Fruit fly (Drosophila melanogaster) whole organism, embryonic: Measurements from ENCODE around the gene Dic1.
A peak's percentile ranks its signal among the peaks of the same experiment; 100 is the strongest.

Source experiments
- Blimp-1 ChIP-seq: fragments of 200-800 bp; sonication (Bioruptor generic); optimal IDR thresholded peaks from 3 replicates; lab custom pipeline; 2018; ENCODE audit warnings: missing biosample characterization, missing genetic modification characterization, mild to moderate bottlenecking, moderate library complexity, missing genetic modification reagents
- CG12071 ChIP-seq: fragments of 200-800 bp; sonication (Bioruptor generic); optimal IDR thresholded peaks from 3 replicates; lab custom pipeline; 2018; ENCODE audit warnings: missing biosample characterization, mild to moderate bottlenecking, missing genetic modification characterization
- CG12391 ChIP-seq: fragments of 200-800 bp; sonication (Bioruptor generic); optimal IDR thresholded peaks from 3 replicates; lab custom pipeline; 2018; ENCODE audit warnings: missing biosample characterization, mild to moderate bottlenecking, missing genetic modification characterization, moderate library complexity
- CG13775 ChIP-seq: fragments of 200-800 bp; sonication (Bioruptor generic); optimal IDR thresholded peaks from 3 replicates; lab custom pipeline; 2017; ENCODE audit warnings: missing biosample characterization, mild to moderate bottlenecking, missing genetic modification characterization
- CG14710 ChIP-seq: fragments of 200-800 bp; sonication (Bioruptor generic); optimal IDR thresholded peaks from 3 replicates; lab custom pipeline; 2019; ENCODE audit warnings: missing biosample characterization, mild to moderate bottlenecking, missing genetic modification characterization, moderate library complexity
- CG15479 ChIP-seq: fragments of 200-800 bp; sonication (Bioruptor generic); optimal IDR thresholded peaks from 3 replicates; lab custom pipeline; 2019; ENCODE audit warnings: missing biosample characterization, mild to moderate bottlenecking, missing genetic modification characterization, moderate library complexity
- CG15696 ChIP-seq: fragments of 200-800 bp; sonication (Bioruptor generic); optimal IDR thresholded peaks from 2 replicates; lab custom pipeline; 2019; ENCODE audit warnings: missing biosample characterization, mild to moderate bottlenecking, missing genetic modification characterization, moderate library complexity
- CG1602 ChIP-seq: fragments of 200-800 bp; sonication (Bioruptor generic); optimal IDR thresholded peaks from 3 replicates; lab custom pipeline; 2016; ENCODE audit warnings: missing biosample characterization, missing genetic modification characterization
- CG16815 ChIP-seq: fragments of 200-800 bp; sonication (Bioruptor generic); optimal IDR thresholded peaks from 3 replicates; lab custom pipeline; 2017; ENCODE audit warnings: missing biosample characterization, mild to moderate bottlenecking, missing genetic modification characterization
- CG17829 ChIP-seq: fragments of 200-800 bp; optimal IDR thresholded peaks from 2 replicates; lab custom pipeline; 2019; ENCODE audit warnings: missing biosample characterization, mild to moderate bottlenecking, missing genetic modification characterization, moderate library complexity
- CG18011 ChIP-seq: fragments of 200-800 bp; sonication (Bioruptor generic); optimal IDR thresholded peaks from 2 replicates; lab custom pipeline; 2017; ENCODE audit warnings: missing biosample characterization, missing genetic modification characterization, mild to moderate bottlenecking, moderate library complexity, missing genotype
- CG2202 ChIP-seq: fragments of 200-800 bp; sonication (Bioruptor generic); optimal IDR thresholded peaks from 2 replicates; lab custom pipeline; 2018; ENCODE audit warnings: missing biosample characterization, mild to moderate bottlenecking, missing genetic modification characterization
- CG30403 ChIP-seq: fragments of 200-800 bp; sonication (Bioruptor generic); optimal IDR thresholded peaks from 3 replicates; lab custom pipeline; 2016; ENCODE audit warnings: missing biosample characterization, missing genetic modification characterization
- CG30431 ChIP-seq: fragments of 200-800 bp; sonication (Bioruptor generic); optimal IDR thresholded peaks from 2 replicates; lab custom pipeline; 2017; ENCODE audit warnings: missing biosample characterization, missing genetic modification characterization
- CG33557 ChIP-seq: fragments of 200-800 bp; sonication (Bioruptor generic); optimal IDR thresholded peaks from 2 replicates; lab custom pipeline; 2019; ENCODE audit warnings: missing biosample characterization, mild to moderate bottlenecking, missing genetic modification characterization, moderate library complexity
- CG4404 ChIP-seq: fragments of 200-800 bp; sonication (Bioruptor generic); IDR thresholded peaks from 2 replicates; pipeline ENCODE4 v1.3.6; 2022; ENCODE audit warnings: missing biosample characterization, missing genetic modification characterization
- CG6254 ChIP-seq: fragments of 200-800 bp; sonication (Bioruptor generic); optimal IDR thresholded peaks from 3 replicates; lab custom pipeline; 2017; ENCODE audit warnings: mild to moderate bottlenecking, missing biosample characterization, missing genetic modification reagents, missing genetic modification characterization
- CG7271 ChIP-seq: fragments of 200-800 bp; sonication (Bioruptor generic); optimal IDR thresholded peaks from 2 replicates; lab custom pipeline; 2018; ENCODE audit warnings: missing biosample characterization, mild to moderate bottlenecking, missing genetic modification characterization, moderate library complexity
- CG7357 ChIP-seq: fragments of 200-800 bp; sonication (Bioruptor generic); IDR thresholded peaks from 3 replicates; pipeline ENCODE4 v1.3.6; 2022; ENCODE audit warnings: missing biosample characterization, missing genetic modification characterization
- CG7745 ChIP-seq: fragments of 200-800 bp; sonication (Bioruptor generic); optimal IDR thresholded peaks from 2 replicates; lab custom pipeline; 2018; ENCODE audit warnings: missing biosample characterization, mild to moderate bottlenecking, missing genetic modification characterization, moderate library complexity
- CG8478 ChIP-seq: fragments of >200 bp; optimal IDR thresholded peaks from 2 replicates; lab custom pipeline; 2018
- CG8924 ChIP-seq: fragments of 200-800 bp; optimal IDR thresholded peaks from 3 replicates; lab custom pipeline; 2019; ENCODE audit warnings: missing biosample characterization, mild to moderate bottlenecking, missing genetic modification characterization, moderate library complexity
- CG9727 ChIP-seq: fragments of 200-800 bp; sonication (Bioruptor generic); optimal IDR thresholded peaks from 3 replicates; lab custom pipeline; 2017; ENCODE audit warnings: missing biosample characterization, mild to moderate bottlenecking, missing genetic modification characterization
- CG9876 ChIP-seq: fragments of 200-800 bp; sonication (Bioruptor generic); optimal IDR thresholded peaks from 2 replicates; lab custom pipeline; 2016; ENCODE audit warnings: missing biosample characterization, missing genetic modification characterization
- Dbx ChIP-seq: fragments of 200-800 bp; sonication (Bioruptor generic); IDR thresholded peaks from 3 replicates; pipeline ENCODE4 v1.3.6; 2022; ENCODE audit warnings: missing biosample characterization, missing genetic modification characterization
- Elba2 ChIP-seq: fragments of 200-800 bp; sonication (Bioruptor generic); optimal IDR thresholded peaks from 3 replicates; lab custom pipeline; 2016; ENCODE audit warnings: missing biosample characterization, missing genetic modification characterization
- Spps ChIP-seq: fragments of 200-800 bp; sonication (Bioruptor generic); optimal IDR thresholded peaks from 2 replicates; lab custom pipeline; 2018; ENCODE audit warnings: missing biosample characterization, mild to moderate bottlenecking, missing genetic modification characterization
- Ssrp ChIP-seq: fragments of 200-800 bp; sonication (Bioruptor generic); optimal IDR thresholded peaks from 2 replicates; lab custom pipeline; 2018; ENCODE audit warnings: missing biosample characterization, mild to moderate bottlenecking, missing genetic modification characterization, moderate library complexity
- Xbp1 ChIP-seq: fragments of 200-800 bp; sonication (Bioruptor generic); optimal IDR thresholded peaks from 3 replicates; lab custom pipeline; 2016; ENCODE audit warnings: missing biosample characterization, mild to moderate bottlenecking, missing genetic modification characterization
- Xrp1 ChIP-seq: fragments of 200-800 bp; sonication (Bioruptor generic); IDR thresholded peaks from 2 replicates; pipeline ENCODE4 v1.3.6; 2022; ENCODE audit warnings: missing biosample characterization, missing genetic modification characterization
- ac ChIP-seq: fragments of 200-800 bp; sonication (Bioruptor generic); optimal IDR thresholded peaks from 3 replicates; lab custom pipeline; 2017; ENCODE audit warnings: missing biosample characterization, mild to moderate bottlenecking, missing genetic modification characterization
- bsh ChIP-seq, 2 experiments: fragments of 200-800 bp; sonication (Bioruptor generic); optimal IDR thresholded peaks; 2 replicates each; lab custom pipeline; 2017 to 2018; ENCODE audit warnings: mild to moderate bottlenecking in 2 of 2, missing biosample characterization in 2 of 2, missing genetic modification characterization in 2 of 2, moderate library complexity in 1 of 2
- cad ChIP-seq: fragments of >200 bp; optimal IDR thresholded peaks from 2 replicates; lab custom pipeline; 2017; ENCODE audit warnings: missing biosample characterization, missing genetic modification characterization
- dmrt11E ChIP-seq: fragments of 200-800 bp; sonication (Bioruptor generic); optimal IDR thresholded peaks from 3 replicates; lab custom pipeline; 2018; ENCODE audit warnings: missing biosample characterization, mild to moderate bottlenecking, missing genetic modification characterization, moderate library complexity
- dmrt99B ChIP-seq: fragments of 200-800 bp; sonication (Bioruptor generic); optimal IDR thresholded peaks from 2 replicates; lab custom pipeline; 2018; ENCODE audit warnings: missing biosample characterization, mild to moderate bottlenecking, missing genetic modification characterization, moderate library complexity
- fd102C ChIP-seq: fragments of 200-800 bp; sonication (Bioruptor generic); optimal IDR thresholded peaks from 2 replicates; lab custom pipeline; 2018; ENCODE audit warnings: missing biosample characterization, mild to moderate bottlenecking, missing genetic modification characterization, moderate library complexity
- fd96Cb ChIP-seq: fragments of 200-800 bp; sonication (Bioruptor generic); optimal IDR thresholded peaks from 2 replicates; lab custom pipeline; 2018; ENCODE audit warnings: missing biosample characterization, mild to moderate bottlenecking, missing genetic modification characterization, moderate library complexity
- grau ChIP-seq: fragments of 200-800 bp; optimal IDR thresholded peaks from 3 replicates; lab custom pipeline; 2019; ENCODE audit warnings: missing biosample characterization, mild to moderate bottlenecking, missing genetic modification characterization, moderate library complexity
- lola ChIP-seq, 3 experiments: fragments of >200 bp in 2 of 3; fragments of 200-800 bp in 1 of 3; sonication (Bioruptor generic) in 1 of 3; optimal IDR thresholded peaks; 2 replicates each; lab custom pipeline; 2017 to 2019; ENCODE audit warnings: missing biosample characterization in 3 of 3, missing genetic modification characterization in 3 of 3, mild to moderate bottlenecking in 1 of 3, moderate library complexity in 1 of 3
- org-1 ChIP-seq: fragments of 200-800 bp; sonication (Bioruptor generic); optimal IDR thresholded peaks from 2 replicates; lab custom pipeline; 2017; ENCODE audit warnings: missing biosample characterization, missing genetic modification characterization
- phol ChIP-seq: fragments of 200-800 bp; sonication (Bioruptor generic); optimal IDR thresholded peaks from 3 replicates; lab custom pipeline; 2018; ENCODE audit warnings: missing biosample characterization, mild to moderate bottlenecking, missing genetic modification characterization, moderate library complexity
- pros ChIP-seq: fragments of 200-800 bp; sonication (Bioruptor generic); optimal IDR thresholded peaks from 3 replicates; lab custom pipeline; 2019; ENCODE audit warnings: missing biosample characterization, mild to moderate bottlenecking, missing genetic modification characterization, moderate library complexity
- sc ChIP-seq, 3 experiments: fragments of >200 bp in 2 of 3; fragments of 200-800 bp in 1 of 3; sonication (Bioruptor generic) in 1 of 3; optimal IDR thresholded peaks; 2 replicates in 2 of 3; 3 replicates in 1 of 3; lab custom pipeline; 2017; ENCODE audit warnings: mild to moderate bottlenecking in 1 of 3, missing biosample characterization in 1 of 3, missing genetic modification characterization in 1 of 3, missing genetic modification reagents in 1 of 3
- slbo ChIP-seq: fragments of 200-800 bp; sonication (Bioruptor generic); IDR thresholded peaks from 2 replicates; pipeline ENCODE4 v1.3.6; 2022; ENCODE audit warnings: missing biosample characterization, missing genetic modification characterization
- stwl ChIP-seq: fragments of 200-800 bp; sonication (Bioruptor generic); optimal IDR thresholded peaks from 3 replicates; lab custom pipeline; 2018; ENCODE audit warnings: missing biosample characterization, mild to moderate bottlenecking, missing genetic modification characterization, moderate library complexity
- sug ChIP-seq: fragments of 200-800 bp; optimal IDR thresholded peaks from 2 replicates; lab custom pipeline; 2019; ENCODE audit warnings: missing biosample characterization, mild to moderate bottlenecking, missing genetic modification characterization, moderate library complexity
- twi ChIP-seq: fragments of 200-800 bp; optimal IDR thresholded peaks from 2 replicates; lab custom pipeline; 2019; ENCODE audit warnings: missing biosample characterization, mild to moderate bottlenecking, missing genetic modification characterization, moderate library complexity
- zen ChIP-seq: fragments of 200-800 bp; sonication (Bioruptor generic); optimal IDR thresholded peaks from 3 replicates; lab custom pipeline; 2018; ENCODE audit warnings: missing biosample characterization, mild to moderate bottlenecking, missing genetic modification characterization, moderate library complexity

The Dic1 gene

DNA sequence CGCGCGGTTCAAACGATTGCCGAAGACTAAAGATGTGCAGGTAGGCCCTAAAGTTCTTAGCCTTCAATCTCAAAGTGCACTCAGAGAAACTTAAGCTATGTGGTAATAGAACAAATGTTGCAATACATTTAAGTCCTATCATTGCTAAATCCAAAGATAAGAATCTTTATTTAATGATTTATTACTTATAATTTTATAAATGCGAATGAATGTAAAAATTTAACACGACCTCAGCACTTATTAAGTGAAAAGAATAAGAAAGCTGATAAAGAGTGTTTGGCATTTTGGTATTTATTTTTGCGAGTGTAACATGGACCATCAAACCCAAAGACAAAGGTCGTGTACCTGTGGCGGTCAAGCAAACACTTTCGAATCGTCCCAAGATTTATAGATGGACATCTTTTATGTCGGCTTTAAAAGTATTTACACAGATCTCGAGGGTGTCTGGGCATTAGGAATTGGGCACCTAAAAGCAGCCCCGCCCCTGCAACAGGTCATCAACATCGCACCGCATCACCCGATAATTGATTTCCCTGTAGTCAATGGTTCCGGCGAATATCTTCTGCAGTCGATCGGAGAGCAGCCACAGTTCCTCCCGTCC, 40.2 kb downstream of the Dic1 start, which contains the start of gene yellow-e3:
yellow-e3 (minus strand) TSS at position 30 of the 601 bp plus-strand sequence.
- TF ChIP-seq bsh (GFP tag; optimal IDR thresholded peaks at IDR 0.05; lab: Kevin White, UChicago), result peak in 1 of 2 experiments; percentile 42
- peak; percentile 25 for TF ChIP-seq twi (tag; lab: Kevin White, UChicago)
- TF ChIP-seq CG6254, result peak; percentile 37
- TF ChIP-seq CG15479 (GFP tag; lab: Kevin White, UChicago), result peak; percentile 84
- TF ChIP-seq CG14710 (tag; lab: Kevin White, UChicago), result peak; percentile 71
- peak; percentile 52 for TF ChIP-seq phol (tag; lab: Kevin White, UChicago)
- TF ChIP-seq CG30431 (GFP tag; lab: Kevin White, UChicago), result no peak
- TF ChIP-seq CG1602 (GFP tag; lab: Kevin White, UChicago), result peak; percentile 14
- TF ChIP-seq Spps (tag; lab: Kevin White, UChicago), result peak; percentile 43
- TF ChIP-seq Xrp1 (GFP tag; lab: Robert Waterston, UW), result peak; percentile 72
- peak; percentile 90 for TF ChIP-seq CG15696 (tag; lab: Kevin White, UChicago)
- TF ChIP-seq CG16815, result peak; percentile 41
- TF ChIP-seq CG8924 (tag; lab: Kevin White, UChicago), result peak; percentile 64
- TF ChIP-seq Blimp-1 (GFP tag; lab: Kevin White, UChicago), result peak; percentile 38
- TF ChIP-seq CG2202, result peak; percentile 38
- TF ChIP-seq CG13775, result peak; percentile 30
- peak; percentile 16 for TF ChIP-seq CG30403 (GFP tag; lab: Kevin White, UChicago)
- peak; percentile 20 for TF ChIP-seq fd96Cb (tag; lab: Kevin White, UChicago)
- no peak for TF ChIP-seq CG7357 (GFP tag; lab: Robert Waterston, UW)
- peak; percentile 38 for TF ChIP-seq cad (GFP tag; lab: Kevin White, UChicago)
- TF ChIP-seq sug, result no peak
- TF ChIP-seq fd102C (GFP tag; lab: Kevin White, UChicago), result peak; percentile 64
- no peak for TF ChIP-seq sc (optimal IDR thresholded peaks at IDR 0.05; lab: Kevin White, UChicago)
- peak; percentile 5 for TF ChIP-seq sc (GFP tag; optimal IDR thresholded peaks at IDR 0.05; lab: Kevin White, UChicago)
- TF ChIP-seq ac (GFP tag; lab: Kevin White, UChicago), result peak; percentile 42
- no peak for TF ChIP-seq dmrt99B
- TF ChIP-seq CG9876 (GFP tag; lab: Kevin White, UChicago), result no peak
- TF ChIP-seq pros, result peak; percentile 63
- no peak for TF ChIP-seq org-1 (GFP tag; lab: Kevin White, UChicago)
- peak; percentile 11 for TF ChIP-seq stwl (tag; lab: Kevin White, UChicago)
- no peak for TF ChIP-seq Dbx (GFP tag; lab: Robert Waterston, UW)
- TF ChIP-seq grau, result peak; percentile 44
- no peak for TF ChIP-seq CG12071 (GFP tag; lab: Kevin White, UChicago)
- TF ChIP-seq slbo (GFP tag; lab: Robert Waterston, UW), result no peak
- TF ChIP-seq Xbp1 (GFP tag; lab: Kevin White, UChicago), result no peak
- peak; percentile 73 for TF ChIP-seq CG4404 (GFP tag; lab: Robert Waterston, UW)
- peak; percentile 17 for TF ChIP-seq Ssrp (tag; lab: Kevin White, UChicago)
- TF ChIP-seq CG9727 (GFP tag; lab: Kevin White, UChicago), result peak; percentile 75
- TF ChIP-seq CG17829 (tag; lab: Kevin White, UChicago), result peak; percentile 58
- peak; percentile 86 for TF ChIP-seq CG7271 (tag; lab: Kevin White, UChicago)
- TF ChIP-seq lola (GFP tag; optimal IDR thresholded peaks at IDR 0.05; lab: Kevin White, UChicago), result peak in 1 of 3 experiments; percentile 82
- peak; percentile 87 for TF ChIP-seq dmrt11E
- TF ChIP-seq Elba2, result peak; percentile 28
- TF ChIP-seq CG12391, result peak; percentile 48
- peak; percentile 13 for TF ChIP-seq CG7745 (tag; lab: Kevin White, UChicago)
- peak; percentile 81 for TF ChIP-seq CG33557 (GFP tag; lab: Kevin White, UChicago)
- peak; percentile 93 for TF ChIP-seq zen (tag; lab: Kevin White, UChicago)
- no peak for TF ChIP-seq CG18011 (GFP tag; lab: Kevin White, UChicago)
- no peak for TF ChIP-seq CG8478 (lab: Kevin White, UChicago)
